Worm (Caenorhabditis elegans) whole organism, L2 larva: ENCODE measurements around the gene W02A2.9.

Source experiments
- C34F6.9 ChIP-seq: fragments of 150-350 bp; optimal IDR thresholded peaks from 2 replicates; lab custom pipeline; 2014; ENCODE audit warnings: missing biosample characterization, missing genetic modification characterization
- F13H6.1 ChIP-seq: sonication (generic microtip); optimal IDR thresholded peaks from 2 replicates; lab custom pipeline; 2016; ENCODE audit warnings: missing genetic modification characterization, missing compliant biosample characterization
- R02D3.7 ChIP-seq: fragments of 150-350 bp; optimal IDR thresholded peaks from 2 replicates; lab custom pipeline; 2014; ENCODE audit warnings: missing biosample characterization, missing genetic modification characterization
- ZK546.5 ChIP-seq: sonication (generic microtip); optimal IDR thresholded peaks from 2 replicates; lab custom pipeline; 2017; ENCODE audit warnings: missing biosample characterization, missing genetic modification characterization
- alr-1 ChIP-seq: fragments of 150-350 bp; optimal IDR thresholded peaks from 2 replicates; lab custom pipeline; 2014; ENCODE audit warnings: missing biosample characterization, missing genetic modification characterization
- aly-2 ChIP-seq: fragments of 150-350 bp; optimal IDR thresholded peaks from 2 replicates; lab custom pipeline; 2014; ENCODE audit warnings: missing biosample characterization, missing genetic modification characterization
- ama-1 ChIP-seq: fragments of 150-350 bp; optimal IDR thresholded peaks from 2 replicates; lab custom pipeline; 2018; ENCODE audit warnings: inconsistent platforms
- blmp-1 ChIP-seq: sonication (generic microtip); optimal IDR thresholded peaks from 2 replicates; lab custom pipeline; 2017; ENCODE audit warnings: missing genetic modification characterization, mild to moderate bottlenecking, missing compliant biosample characterization, antibody characterized with exemption, moderate library complexity; ENCODE audit not compliant: insufficient read depth
- ceh-16 ChIP-seq: fragments of 150-350 bp; optimal IDR thresholded peaks from 2 replicates; lab custom pipeline; 2014; ENCODE audit warnings: missing biosample characterization, missing genetic modification characterization
- ceh-82 ChIP-seq: fragments of 150-350 bp; optimal IDR thresholded peaks from 2 replicates; lab custom pipeline; 2014; ENCODE audit warnings: missing biosample characterization, missing genetic modification characterization
- crh-2 ChIP-seq: sonication (generic microtip); optimal IDR thresholded peaks from 2 replicates; lab custom pipeline; 2017; ENCODE audit warnings: missing biosample characterization, missing genetic modification characterization
- dmd-4 ChIP-seq: sonication (generic microtip); optimal IDR thresholded peaks from 2 replicates; lab custom pipeline; 2017; ENCODE audit warnings: missing biosample characterization, missing genetic modification characterization
- elt-1 ChIP-seq: fragments of 150-350 bp; optimal IDR thresholded peaks from 2 replicates; lab custom pipeline; 2014; ENCODE audit warnings: missing biosample characterization, missing genetic modification characterization
- fos-1 ChIP-seq: fragments of 150-350 bp; optimal IDR thresholded peaks from 2 replicates; lab custom pipeline; 2014; ENCODE audit warnings: missing biosample characterization, missing genetic modification characterization
- gmeb-1 ChIP-seq: fragments of 150-350 bp; optimal IDR thresholded peaks from 2 replicates; lab custom pipeline; 2014; ENCODE audit warnings: missing biosample characterization, missing genetic modification characterization
- lin-11 ChIP-seq: fragments of 150-350 bp; sonication (generic microtip); optimal IDR thresholded peaks from 2 replicates; lab custom pipeline; 2014; ENCODE audit warnings: missing biosample characterization, missing genetic modification characterization, inconsistent platforms, mixed read lengths
- lin-13 ChIP-seq: fragments of 150-350 bp; optimal IDR thresholded peaks from 2 replicates; lab custom pipeline; 2014; ENCODE audit warnings: missing biosample characterization, missing genetic modification reagents, missing genetic modification characterization
- lin-39 ChIP-seq: fragments of 150-350 bp; optimal IDR thresholded peaks from 2 replicates; lab custom pipeline; 2014; ENCODE audit warnings: missing biosample characterization, missing genetic modification reagents, missing genetic modification characterization
- lsy-2 ChIP-seq, 2 experiments: fragments of 150-350 bp in 1 of 2; sonication (generic microtip) in 1 of 2; optimal IDR thresholded peaks; 2 replicates each; lab custom pipeline; 2014 to 2017; ENCODE audit warnings: missing biosample characterization in 2 of 2, missing genetic modification characterization in 2 of 2
- mab-5 ChIP-seq: fragments of 150-350 bp; optimal IDR thresholded peaks from 2 replicates; lab custom pipeline; 2014; ENCODE audit warnings: missing biosample characterization, missing genetic modification characterization
- mbf-1 ChIP-seq: sonication (generic microtip); optimal IDR thresholded peaks from 2 replicates; lab custom pipeline; 2017; ENCODE audit warnings: missing biosample characterization, missing genetic modification characterization
- mdl-1 ChIP-seq, 2 experiments: fragments of 150-350 bp in 1 of 2; sonication (generic microtip) in 1 of 2; optimal IDR thresholded peaks; 2 replicates each; lab custom pipeline; 2017; ENCODE audit warnings: missing biosample characterization in 2 of 2, missing genetic modification characterization in 2 of 2
- nhr-11 ChIP-seq: fragments of 150-350 bp; optimal IDR thresholded peaks from 2 replicates; lab custom pipeline; 2014; ENCODE audit warnings: missing biosample characterization, missing genetic modification characterization
- nhr-12 ChIP-seq: fragments of 150-350 bp; optimal IDR thresholded peaks from 2 replicates; lab custom pipeline; 2014; ENCODE audit warnings: missing biosample characterization, missing genetic modification characterization
- nhr-129 ChIP-seq: fragments of 150-350 bp; optimal IDR thresholded peaks from 2 replicates; lab custom pipeline; 2014; ENCODE audit warnings: missing biosample characterization, missing genetic modification characterization
- nhr-21 ChIP-seq: fragments of 150-350 bp; optimal IDR thresholded peaks from 2 replicates; lab custom pipeline; 2014; ENCODE audit warnings: missing biosample characterization, missing genetic modification characterization
- nhr-23 ChIP-seq: fragments of 150-350 bp; optimal IDR thresholded peaks from 2 replicates; lab custom pipeline; 2014; ENCODE audit warnings: missing biosample characterization, missing genetic modification reagents, missing genetic modification characterization
- nhr-25 ChIP-seq: fragments of 150-350 bp; sonication (generic microtip); optimal IDR thresholded peaks from 3 replicates; lab custom pipeline; 2014; ENCODE audit warnings: missing biosample characterization, missing genetic modification characterization
- nhr-6 ChIP-seq: fragments of 150-350 bp; optimal IDR thresholded peaks from 2 replicates; lab custom pipeline; 2014; ENCODE audit warnings: missing biosample characterization, missing genetic modification characterization
- sem-4 ChIP-seq: fragments of 150-350 bp; optimal IDR thresholded peaks from 2 replicates; lab custom pipeline; 2014; ENCODE audit warnings: missing biosample characterization, missing genetic modification reagents, missing genetic modification characterization
- skn-1 ChIP-seq: sonication (generic microtip); optimal IDR thresholded peaks from 2 replicates; lab custom pipeline; 2017; ENCODE audit warnings: missing biosample characterization, missing genetic modification characterization
- sma-3 ChIP-seq: sonication (generic microtip); optimal IDR thresholded peaks from 2 replicates; lab custom pipeline; 2016; ENCODE audit warnings: missing genetic modification reagents, missing genetic modification characterization, missing compliant biosample characterization
- sma-9 ChIP-seq, 2 experiments: fragments of 150-350 bp in 1 of 2; sonication (generic microtip) in 1 of 2; optimal IDR thresholded peaks; 2 replicates each; lab custom pipeline; 2014 to 2016; ENCODE audit warnings: missing genetic modification characterization in 2 of 2, mild to moderate bottlenecking in 1 of 2, missing biosample characterization in 1 of 2, missing compliant biosample characterization in 1 of 2, missing genetic modification reagents in 1 of 2, moderate library complexity in 1 of 2
- snpc-4 ChIP-seq: fragments of 150-350 bp; optimal IDR thresholded peaks from 2 replicates; lab custom pipeline; 2014; ENCODE audit warnings: missing biosample characterization, missing genetic modification characterization
- unc-39 ChIP-seq: fragments of 150-350 bp; optimal IDR thresholded peaks from 2 replicates; lab custom pipeline; 2014; ENCODE audit warnings: missing biosample characterization, missing genetic modification characterization
- unc-55 ChIP-seq: fragments of 150-350 bp; sonication (generic microtip); optimal IDR thresholded peaks from 3 replicates; lab custom pipeline; 2014; ENCODE audit warnings: missing biosample characterization, missing genetic modification reagents, missing genetic modification characterization
- unc-62 ChIP-seq: fragments of 150-350 bp; optimal IDR thresholded peaks from 2 replicates; lab custom pipeline; 2014; ENCODE audit warnings: missing biosample characterization, missing genetic modification reagents, missing genetic modification characterization
- ztf-1 ChIP-seq: fragments of 200-800 bp; sonication (Bioruptor generic); conservative IDR thresholded peaks from 2 replicates; pipeline ENCODE4 v1.3.6; 2022; ENCODE audit warnings: missing genetic modification characterization, missing compliant biosample characterization
- ztf-11 ChIP-seq: sonication (generic microtip); optimal IDR thresholded peaks from 2 replicates; lab custom pipeline; 2017; ENCODE audit warnings: missing biosample characterization, missing genetic modification characterization
- ztf-4 ChIP-seq: fragments of 150-350 bp; optimal IDR thresholded peaks from 2 replicates; lab custom pipeline; 2014; ENCODE audit warnings: missing biosample characterization, missing genetic modification characterization

Gene W02A2.9

DNA sequence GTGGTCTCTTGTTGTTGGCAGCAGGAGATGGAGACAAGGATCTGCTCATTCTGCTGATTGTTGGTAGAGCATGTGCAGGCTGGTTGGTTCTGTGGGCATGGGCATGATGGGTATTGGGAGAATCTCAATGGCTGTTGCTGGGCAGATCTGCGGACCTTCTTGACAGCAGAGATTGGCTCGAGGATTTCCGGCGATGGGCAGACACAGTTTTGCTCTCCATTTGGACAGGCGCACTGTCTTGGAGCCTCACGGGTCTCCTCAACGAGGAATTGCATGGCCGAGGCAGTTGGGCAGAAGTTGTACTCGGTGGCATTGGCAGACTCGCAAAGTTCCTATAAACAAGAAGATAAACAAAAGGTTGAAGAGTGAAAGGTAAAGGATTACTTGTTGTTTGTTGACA is 16.9 kb upstream of the W02A2.9 start:
- TF ChIP-seq F13H6.1 (tag; lab: Kevin White, UChicago) (no peak), mab-5 (tag; lab: Kevin White, UChicago) (no peak), blmp-1 (tag; lab: Kevin White, UChicago) (no peak), alr-1 (no peak), nhr-25 (tag; lab: Kevin White, UChicago) (no peak), lin-13 (GFP tag; lab: Kevin White, UChicago) (no peak)

DNA sequence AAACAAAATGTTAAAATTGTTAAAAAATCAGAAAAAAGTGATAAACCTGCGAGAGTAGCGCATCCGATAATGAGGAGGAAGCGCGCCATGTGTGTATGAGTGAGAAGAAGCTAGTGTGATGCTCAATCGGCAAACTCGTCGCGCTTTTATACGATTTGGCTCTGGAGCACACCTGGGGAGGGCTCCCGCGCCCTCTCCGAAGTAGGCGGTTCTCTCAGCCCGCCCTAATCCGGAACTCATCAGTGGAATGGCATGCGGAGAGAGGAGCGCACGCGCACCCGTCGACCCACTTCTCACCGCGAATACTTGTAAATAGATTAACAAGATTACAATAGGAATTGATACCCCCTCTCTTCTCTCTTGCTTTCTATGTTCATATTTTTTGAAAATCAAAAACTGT is 16.2 kb upstream of the W02A2.9 start, which contains the start of gene pqn-74:
Gene pqn-74 (minus strand): TSS at position 122 of the 400 bp plus-strand sequence.
- TF ChIP-seq ztf-11 (tag; lab: Kevin White, UChicago) (no peak), mdl-1 (tag; optimal IDR thresholded peaks at IDR 0.05; lab: Kevin White, UChicago) (no peak), ZK546.5 (tag; lab: Kevin White, UChicago) (no peak), lin-39 (tag; lab: Kevin White, UChicago) (no peak), sma-9 (GFP tag; optimal IDR thresholded peaks at IDR 0.05; lab: Kevin White, UChicago) (no peak), sma-9 (tag; optimal IDR thresholded peaks at IDR 0.05; lab: Kevin White, UChicago) (no peak), ama-1 (no peak), ceh-16 (no peak), nhr-25 (tag; lab: Kevin White, UChicago) (no peak), R02D3.7 (tag; lab: Kevin White, UChicago) (no peak), gmeb-1 (tag; lab: Kevin White, UChicago) (no peak)

DNA sequence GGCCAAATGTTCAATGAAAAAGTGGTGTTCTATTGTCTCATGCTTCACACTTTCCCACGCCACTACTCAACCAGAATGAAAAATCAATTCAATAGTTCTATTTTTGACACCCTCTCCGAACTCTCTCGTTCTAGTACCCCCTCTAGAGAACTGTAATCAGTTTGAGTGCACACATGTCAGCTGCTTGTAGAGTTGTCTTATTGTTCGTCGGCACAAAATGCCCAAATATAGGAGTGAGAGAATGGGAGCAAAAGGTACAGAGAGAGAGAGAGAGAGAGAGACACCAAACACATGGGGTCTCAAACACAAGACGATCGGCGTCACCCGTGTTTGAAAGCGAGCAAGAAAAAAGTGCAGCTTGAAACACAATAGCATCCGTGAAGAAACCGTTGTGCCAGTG is 13.2 kb upstream of the W02A2.9 start:
- no peak for TF ChIP-seq nhr-25 (tag; lab: Kevin White, UChicago)
- peak; percentile 23 for TF ChIP-seq F13H6.1 (tag; lab: Kevin White, UChicago)
- no peak for TF ChIP-seq nhr-12 (tag; lab: Kevin White, UChicago)
- TF ChIP-seq nhr-23 (tag; lab: Kevin White, UChicago), result no peak
- TF ChIP-seq nhr-129 (tag; lab: Kevin White, UChicago), result peak; percentile 53
- no peak for TF ChIP-seq nhr-21 (tag; lab: Kevin White, UChicago)
- no peak for TF ChIP-seq elt-1
- TF ChIP-seq ztf-1 (GFP tag; lab: Robert Waterston, UW), result no peak
- no peak for TF ChIP-seq unc-62 (GFP tag; lab: Kevin White, UChicago)
- TF ChIP-seq nhr-11, result no peak
- TF ChIP-seq ztf-4 (tag; lab: Kevin White, UChicago), result no peak
- TF ChIP-seq ceh-82, result no peak
- peak; percentile 27 for TF ChIP-seq fos-1 (tag; lab: Kevin White, UChicago)
- no peak for TF ChIP-seq unc-55
- no peak for TF ChIP-seq crh-2
- no peak for TF ChIP-seq ZK546.5 (tag; lab: Kevin White, UChicago)
- TF ChIP-seq mdl-1 (tag; optimal IDR thresholded peaks at IDR 0.05; lab: Kevin White, UChicago), result no peak
- no peak for TF ChIP-seq mbf-1 (tag; lab: Kevin White, UChicago)
- no peak for TF ChIP-seq nhr-6 (tag; lab: Kevin White, UChicago)
- no peak for TF ChIP-seq snpc-4 (tag; lab: Kevin White, UChicago)
- TF ChIP-seq sma-9 (GFP tag; optimal IDR thresholded peaks at IDR 0.05; lab: Kevin White, UChicago), result peak; percentile 34
- no peak for TF ChIP-seq sma-9 (tag; optimal IDR thresholded peaks at IDR 0.05; lab: Kevin White, UChicago)
- no peak for TF ChIP-seq skn-1 (tag; lab: Kevin White, UChicago)
- TF ChIP-seq C34F6.9 (tag; lab: Kevin White, UChicago), result no peak
- no peak for TF ChIP-seq sma-3 (GFP tag; lab: Kevin White, UChicago)
- TF ChIP-seq gmeb-1 (tag; lab: Kevin White, UChicago), result no peak
- TF ChIP-seq unc-39 (tag; lab: Kevin White, UChicago), result no peak
- no peak for TF ChIP-seq dmd-4
- no peak for TF ChIP-seq aly-2 (tag; lab: Kevin White, UChicago)
- TF ChIP-seq alr-1, result no peak
- TF ChIP-seq lin-13 (GFP tag; lab: Kevin White, UChicago), result no peak

DNA sequence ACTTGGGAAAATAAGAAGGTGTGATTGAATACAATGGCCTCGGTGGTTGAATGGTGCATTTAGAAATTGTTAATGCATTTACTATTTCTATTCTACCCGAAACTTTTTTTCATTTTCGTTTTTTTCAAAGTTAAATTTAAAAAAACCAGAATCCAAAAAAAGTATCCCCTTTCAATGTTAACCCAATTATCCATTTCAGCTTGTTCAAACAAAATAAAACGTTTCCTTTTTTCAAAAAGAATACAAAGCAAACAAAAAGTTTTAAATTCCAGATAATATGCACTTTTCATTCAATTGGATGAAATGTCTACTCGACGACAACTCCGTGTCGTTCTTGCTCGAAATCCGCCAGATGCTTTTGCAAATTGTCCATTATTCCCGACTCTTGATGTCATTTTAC is 4.9 kb upstream of the W02A2.9 start, which contains the start of gene W02A2.5:
Gene W02A2.5 (plus strand): TSS at position 301 of the 400 bp plus-strand sequence.
- no peak for TF ChIP-seq nhr-6 (tag; lab: Kevin White, UChicago)
- no peak for TF ChIP-seq sem-4
- TF ChIP-seq aly-2 (tag; lab: Kevin White, UChicago), result no peak
- no peak for TF ChIP-seq unc-39 (tag; lab: Kevin White, UChicago)
- TF ChIP-seq nhr-12 (tag; lab: Kevin White, UChicago), result no peak
- TF ChIP-seq lsy-2 (tag; optimal IDR thresholded peaks at IDR 0.05; lab: Kevin White, UChicago), result no peak
- TF ChIP-seq blmp-1 (tag; lab: Kevin White, UChicago), result no peak
- no peak for TF ChIP-seq crh-2
- TF ChIP-seq mdl-1 (tag; optimal IDR thresholded peaks at IDR 0.05; lab: Kevin White, UChicago), result no peak
- no peak for TF ChIP-seq lin-11 (tag; lab: Kevin White, UChicago)
- TF ChIP-seq nhr-11, result no peak
- no peak for TF ChIP-seq unc-55
- no peak for TF ChIP-seq mbf-1 (tag; lab: Kevin White, UChicago)
- no peak for TF ChIP-seq unc-62 (GFP tag; lab: Kevin White, UChicago)
